ENCODE assay signal across 5 fruit fly cellular contexts in the genomic region with DNA sequence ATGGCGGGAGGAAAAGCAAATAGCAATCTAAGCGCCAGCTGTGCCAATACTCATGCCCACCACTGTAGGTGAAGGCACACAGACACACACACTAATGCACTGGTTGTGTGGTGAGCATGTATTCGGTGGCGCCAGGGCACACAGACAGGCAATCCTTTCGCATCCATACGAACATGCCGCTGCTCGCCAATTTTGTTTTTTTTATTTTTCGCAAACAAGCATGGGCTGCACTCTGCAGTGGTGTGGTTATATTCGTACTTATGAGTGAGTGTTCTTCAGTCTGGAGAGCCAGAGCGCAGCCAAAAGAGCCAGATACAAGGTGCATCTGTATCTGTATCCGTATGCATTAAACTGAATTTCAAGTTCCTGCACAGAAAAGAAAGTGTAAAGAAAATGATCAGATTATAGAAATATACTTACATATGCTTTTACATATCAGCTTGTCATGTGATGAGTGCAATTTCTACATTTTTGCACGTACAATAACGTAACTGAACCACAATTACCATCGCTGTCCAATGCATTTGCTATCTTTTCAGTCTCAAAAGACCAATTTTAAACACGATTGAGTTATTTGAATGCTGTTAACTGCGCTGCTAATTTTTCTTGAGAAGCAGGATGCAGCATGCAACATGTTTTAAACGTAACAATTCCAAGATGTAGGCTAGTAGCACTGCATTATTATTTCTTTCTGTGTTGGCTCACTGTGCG.
A peak's percentile ranks its signal among the peaks of the same experiment; 100 is the strongest.
TF ChIP-seq lines count a peak whose summit lies in the region.

No protein-coding gene starts in this region.

- TF ChIP-seq CTCF in whole organism, embryonic (GFP tag; optimal IDR thresholded peaks at IDR 0.05; lab: Kevin White, UChicago) = no peak

TF ChIP-seq in whole organism, adult, 20 proteins besides CTCF, POLR2A, EP300 and RAD21 (continues in another document):
- TF ChIP-seq Hr96 (GFP tag; optimal IDR thresholded peaks at IDR 0.05; lab: Kevin White, UChicago) (no peak), cic (GFP tag; optimal IDR thresholded peaks at IDR 0.05; lab: Kevin White, UChicago) (peak; percentile 58), toe (GFP tag; optimal IDR thresholded peaks at IDR 0.05; lab: Kevin White, UChicago) (peak; percentile 33), CG14711 (tag; optimal IDR thresholded peaks at IDR 0.05; lab: Kevin White, UChicago) (no peak), pad (GFP tag; optimal IDR thresholded peaks at IDR 0.05; lab: Kevin White, UChicago) (peak; percentile 1), cnc (optimal IDR thresholded peaks at IDR 0.05; lab: Kevin White, UChicago) (no peak), CG11617 (GFP tag; optimal IDR thresholded peaks at IDR 0.05; lab: Kevin White, UChicago) (peak; percentile 56), CG1620 (GFP tag; optimal IDR thresholded peaks at IDR 0.05; lab: Kevin White, UChicago) (no peak), CG33017 (tag; optimal IDR thresholded peaks at IDR 0.05; lab: Kevin White, UChicago) (peak; percentile 4), Crg-1 (GFP tag; optimal IDR thresholded peaks at IDR 0.05; lab: Kevin White, UChicago) (peak; percentile 28), CG5204 (GFP tag; optimal IDR thresholded peaks at IDR 0.05; lab: Kevin White, UChicago) (peak; percentile 52), Clk (GFP tag; optimal IDR thresholded peaks at IDR 0.05; lab: Kevin White, UChicago) (no peak), tj (GFP tag; optimal IDR thresholded peaks at IDR 0.05; lab: Kevin White, UChicago) (peak; percentile 68), CG12768 (GFP tag; optimal IDR thresholded peaks at IDR 0.05; lab: Kevin White, UChicago) (peak; percentile 57), kay (GFP tag; lab: Kevin White, UChicago; ENCODE audit: borderline replicate concordance) (no peak), Mnt (GFP tag; optimal IDR thresholded peaks at IDR 0.05; lab: Kevin White, UChicago) (peak; percentile 78)

TF ChIP-seq in whole organism, embryonic, 481 proteins besides CTCF, POLR2A, EP300 and RAD21 (continues in another document):
- 0 out of 3 replicates have a peak, but pooled peaks have one; percentile 5 for TF ChIP-seq CG11695 (GFP tag; IDR thresholded peaks at IDR 0.05; lab: Robert Waterston, UW)
- TF ChIP-seq eve (GFP tag; optimal IDR thresholded peaks at IDR 0.05; lab: Kevin White, UChicago) = peak in 1 of 2 experiments; percentile 60
- no peak for TF ChIP-seq CG10274 (GFP tag; optimal IDR thresholded peaks at IDR 0.05; lab: Kevin White, UChicago)
- TF ChIP-seq bcd (GFP tag; optimal IDR thresholded peaks at IDR 0.05; lab: Kevin White, UChicago) = peak; percentile 25
- TF ChIP-seq Sox102F (GFP tag; optimal IDR thresholded peaks at IDR 0.05; lab: Kevin White, UChicago) = peak; percentile 54
- peak; percentile 32 for TF ChIP-seq CG2678 (tag; optimal IDR thresholded peaks at IDR 0.05; lab: Kevin White, UChicago)
- peak; percentile 24 for TF ChIP-seq Asciz (GFP tag; optimal IDR thresholded peaks at IDR 0.05; lab: Kevin White, UChicago)
- TF ChIP-seq sens-2 (GFP tag; IDR thresholded peaks at IDR 0.05; lab: Robert Waterston, UW) = no peak
- 0 out of 3 replicates have a peak, but pooled peaks have one; percentile 3 for TF ChIP-seq CG11456 (GFP tag; IDR thresholded peaks at IDR 0.05; lab: Robert Waterston, UW)
- TF ChIP-seq Opbp (GFP tag; IDR thresholded peaks at IDR 0.05; lab: Robert Waterston, UW; ENCODE audit: partially characterized antibody) = 0 out of 3 replicates have a peak, but pooled peaks have one; percentile 35
- peak; percentile 10 for TF ChIP-seq pnt (GFP tag; optimal IDR thresholded peaks at IDR 0.05; lab: Kevin White, UChicago)
- TF ChIP-seq kah (GFP tag; optimal IDR thresholded peaks at IDR 0.05; lab: Kevin White, UChicago) = no peak
- no peak for TF ChIP-seq CG13894 (tag; optimal IDR thresholded peaks at IDR 0.05; lab: Kevin White, UChicago)
- peak; percentile 16 for TF ChIP-seq jumu (GFP tag; optimal IDR thresholded peaks at IDR 0.05; lab: Kevin White, UChicago)
- peak; percentile 93 for TF ChIP-seq CG15073 (GFP tag; optimal IDR thresholded peaks at IDR 0.05; lab: Kevin White, UChicago)

TF ChIP-seq in whole organism, prepupa, 60 proteins besides CTCF, POLR2A, EP300 and RAD21 (continues in another document):
- peak; percentile 77 for TF ChIP-seq Ets21C (GFP tag; optimal IDR thresholded peaks at IDR 0.05; lab: Kevin White, UChicago)
- TF ChIP-seq CG34406 (GFP tag; optimal IDR thresholded peaks at IDR 0.05; lab: Kevin White, UChicago) = peak; percentile 85
- TF ChIP-seq net (GFP tag; optimal IDR thresholded peaks at IDR 0.05; lab: Kevin White, UChicago) = peak; percentile 81
- peak; percentile 77 for TF ChIP-seq CG7368 (GFP tag; optimal IDR thresholded peaks at IDR 0.05; lab: Kevin White, UChicago)
- TF ChIP-seq acj6 (GFP tag; optimal IDR thresholded peaks at IDR 0.05; lab: Kevin White, UChicago) = peak; percentile 87
- peak; percentile 75 for TF ChIP-seq CG16779 (tag; optimal IDR thresholded peaks at IDR 0.05; lab: Kevin White, UChicago)
- TF ChIP-seq CG15336 (GFP tag; IDR thresholded peaks at IDR 0.05; lab: Robert Waterston, UW) = peak; percentile 81
- peak; percentile 45 for TF ChIP-seq eg (GFP tag; IDR thresholded peaks at IDR 0.05; lab: Robert Waterston, UW)
- peak; percentile 67 for TF ChIP-seq Met (GFP tag; optimal IDR thresholded peaks at IDR 0.05; lab: Kevin White, UChicago)
- peak; percentile 61 for TF ChIP-seq CG6163 (GFP tag; IDR thresholded peaks at IDR 0.05; lab: Robert Waterston, UW)
- TF ChIP-seq CG11294 (GFP tag; IDR thresholded peaks at IDR 0.05; lab: Robert Waterston, UW) = peak; percentile 41
- peak; percentile 78 for TF ChIP-seq CG1621 (tag; optimal IDR thresholded peaks at IDR 0.05; lab: Kevin White, UChicago)
- peak; percentile 88 for TF ChIP-seq CG6792 (GFP tag; optimal IDR thresholded peaks at IDR 0.05; lab: Kevin White, UChicago)
- peak; percentile 88 for TF ChIP-seq achi (GFP tag; optimal IDR thresholded peaks at IDR 0.05; lab: Kevin White, UChicago)
- peak; percentile 52 for TF ChIP-seq Gug (GFP tag; IDR thresholded peaks at IDR 0.05; lab: Robert Waterston, UW)
- TF ChIP-seq Eip75B (GFP tag; optimal IDR thresholded peaks at IDR 0.05; lab: Kevin White, UChicago) = peak; percentile 85
- TF ChIP-seq ss (GFP tag; optimal IDR thresholded peaks at IDR 0.05; lab: Kevin White, UChicago) = peak; percentile 73 to 79
- TF ChIP-seq spab (GFP tag; optimal IDR thresholded peaks at IDR 0.05; lab: Kevin White, UChicago) = peak; percentile 87

TF ChIP-seq in whole organism, pupa, 21 proteins besides CTCF, POLR2A, EP300 and RAD21 (continues in another document):
- peak; percentile 54 for TF ChIP-seq gl (tag; optimal IDR thresholded peaks at IDR 0.05; lab: Kevin White, UChicago)
- peak; percentile 80 for TF ChIP-seq Pif1A (GFP tag; optimal IDR thresholded peaks at IDR 0.05; lab: Kevin White, UChicago)
- TF ChIP-seq CG8159 (tag; optimal IDR thresholded peaks at IDR 0.05; lab: Kevin White, UChicago) = peak; percentile 91
- peak; percentile 72 for TF ChIP-seq Snoo (tag; optimal IDR thresholded peaks at IDR 0.05; lab: Kevin White, UChicago)
- peak; percentile 86 for TF ChIP-seq CG34367 (tag; optimal IDR thresholded peaks at IDR 0.05; lab: Kevin White, UChicago)
- peak; percentile 55 for TF ChIP-seq EcR (GFP tag; optimal IDR thresholded peaks at IDR 0.05; lab: Kevin White, UChicago)
- peak; percentile 42; the same call in 1 of the 2 replicates for TF ChIP-seq CG32121 (GFP tag; IDR thresholded peaks at IDR 0.05; lab: Robert Waterston, UW)
- TF ChIP-seq D1 (tag; optimal IDR thresholded peaks at IDR 0.05; lab: Kevin White, UChicago) = peak; percentile 65
- peak; percentile 85 for TF ChIP-seq CG13204 (GFP tag; optimal IDR thresholded peaks at IDR 0.05; lab: Kevin White, UChicago)
- TF ChIP-seq rn (GFP tag; IDR thresholded peaks at IDR 0.05; lab: Robert Waterston, UW) = peak; percentile 68
- peak; percentile 58 for TF ChIP-seq CG10348 (GFP tag; IDR thresholded peaks at IDR 0.05; lab: Robert Waterston, UW)
- TF ChIP-seq Pif1B (GFP tag; optimal IDR thresholded peaks at IDR 0.05; lab: Kevin White, UChicago) = peak; percentile 81
- peak; percentile 58 for TF ChIP-seq Ets98B (GFP tag; IDR thresholded peaks at IDR 0.05; lab: Robert Waterston, UW)
- TF ChIP-seq CG15710 (tag; optimal IDR thresholded peaks at IDR 0.05; lab: Kevin White, UChicago) = peak; percentile 88
- TF ChIP-seq fd96Ca (GFP tag; IDR thresholded peaks at IDR 0.05; lab: Robert Waterston, UW) = peak; percentile 80
- peak; percentile 91 for TF ChIP-seq CG9948 (tag; optimal IDR thresholded peaks at IDR 0.05; lab: Kevin White, UChicago)
- peak; percentile 96 for TF ChIP-seq CG14655 (GFP tag; optimal IDR thresholded peaks at IDR 0.05; lab: Kevin White, UChicago)
- TF ChIP-seq CG8301 (tag; optimal IDR thresholded peaks at IDR 0.05; lab: Kevin White, UChicago) = peak; percentile 93

TF ChIP-seq in whole organism, wandering third instar larva, 38 proteins besides CTCF, POLR2A, EP300 and RAD21 (continues in another document):
- TF ChIP-seq CG32264 (GFP tag; optimal IDR thresholded peaks at IDR 0.05; lab: Kevin White, UChicago) (no peak), dsf (GFP tag; optimal IDR thresholded peaks at IDR 0.05; lab: Kevin White, UChicago; ENCODE audit: borderline replicate concordance) (no peak), GATAd (GFP tag; optimal IDR thresholded peaks at IDR 0.05; lab: Kevin White, UChicago) (no peak), Hnf4 (GFP tag; optimal IDR thresholded peaks at IDR 0.05; lab: Kevin White, UChicago) (no peak), N (GFP tag; optimal IDR thresholded peaks at IDR 0.05; lab: Kevin White, UChicago) (peak; percentile 72), CG9705 (GFP tag; optimal IDR thresholded peaks at IDR 0.05; lab: Kevin White, UChicago) (peak; percentile 22), rgr (GFP tag; optimal IDR thresholded peaks at IDR 0.05; lab: Kevin White, UChicago) (peak; percentile 48), h (GFP tag; optimal IDR thresholded peaks at IDR 0.05; lab: Kevin White, UChicago) (peak; percentile 38), HLH106 (tag; optimal IDR thresholded peaks at IDR 0.05; lab: Kevin White, UChicago) (peak; percentile 13), usp (GFP tag; optimal IDR thresholded peaks at IDR 0.05; lab: Kevin White, UChicago) (no peak), dmrt93B (GFP tag; optimal IDR thresholded peaks at IDR 0.05; lab: Kevin White, UChicago) (peak; percentile 60), pan (optimal IDR thresholded peaks at IDR 0.05; lab: Kevin White, UChicago) (no peak), Vsx2 (GFP tag; optimal IDR thresholded peaks at IDR 0.05; lab: Kevin White, UChicago; ENCODE audit: partially characterized antibody) (no peak), ey (GFP tag; optimal IDR thresholded peaks at IDR 0.05; lab: Kevin White, UChicago) (peak; percentile 70), OdsH (GFP tag; optimal IDR thresholded peaks at IDR 0.05; lab: Kevin White, UChicago) (peak; percentile 60), Abd-B (GFP tag; optimal IDR thresholded peaks at IDR 0.05; lab: Kevin White, UChicago) (no peak), tai (GFP tag; optimal IDR thresholded peaks at IDR 0.05; lab: Kevin White, UChicago) (no peak), sv (GFP tag; optimal IDR thresholded peaks at IDR 0.05; lab: Kevin White, UChicago) (no peak), foxo (GFP tag; optimal IDR thresholded peaks at IDR 0.05; lab: Kevin White, UChicago) (peak in 1 of 2 experiments; percentile 67), jim (GFP tag; optimal IDR thresholded peaks at IDR 0.05; lab: Kevin White, UChicago) (peak; percentile 56), fru (GFP tag; optimal IDR thresholded peaks at IDR 0.05; lab: Kevin White, UChicago) (peak; percentile 69)
